Worm (Caenorhabditis elegans): ENCODE measurements around the gene str-141.
A peak's percentile ranks its signal among the peaks of the same experiment; 100 is the strongest.

Gene str-141

DNA sequence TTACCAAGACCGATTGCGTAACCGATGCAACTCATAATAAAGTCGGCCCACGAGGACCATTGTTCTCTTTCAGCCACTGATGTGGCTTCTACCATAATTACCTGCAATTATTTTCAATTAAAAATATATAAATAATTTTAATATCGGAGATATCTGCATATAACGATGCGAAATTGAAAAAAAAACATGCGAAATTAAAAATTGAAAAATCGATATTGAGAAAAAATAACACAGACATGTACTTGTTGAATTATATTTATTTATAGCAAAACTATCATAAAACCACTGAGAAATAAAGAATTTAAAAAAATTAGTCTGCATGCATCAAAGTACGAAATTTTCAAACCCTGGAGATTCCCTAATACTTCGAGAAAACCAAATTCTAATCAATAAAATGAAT is 15.3 kb downstream of the str-141 start, which contains the start of gene snf-11:
Gene snf-11 (minus strand): TSS at position 101 of the 400 bp plus-strand sequence.
- no peak for TF ChIP-seq ceh-82 (tag; optimal IDR thresholded peaks at IDR 0.05)
- TF ChIP-seq ceh-16 (tag; optimal IDR thresholded peaks at IDR 0.05) = no peak
- no peak for TF ChIP-seq ztf-11 (tag; optimal IDR thresholded peaks at IDR 0.05)
- no peak for TF ChIP-seq zag-1 (tag; optimal IDR thresholded peaks at IDR 0.05)
- no peak for TF ChIP-seq nhr-129 (tag; optimal IDR thresholded peaks at IDR 0.05)
- no peak for TF ChIP-seq egl-27 (tag; optimal IDR thresholded peaks at IDR 0.05)
- TF ChIP-seq ama-1 (optimal IDR thresholded peaks at IDR 0.05) = no peak
- no peak for TF ChIP-seq snpc-4 (tag; optimal IDR thresholded peaks at IDR 0.05)
- TF ChIP-seq nhr-11 (tag; optimal IDR thresholded peaks at IDR 0.05) = no peak
- no peak for TF ChIP-seq aly-2 (tag; optimal IDR thresholded peaks at IDR 0.05)
- TF ChIP-seq unc-55 (GFP tag; optimal IDR thresholded peaks at IDR 0.05) = no peak
- no peak for TF ChIP-seq nhr-23 (tag; optimal IDR thresholded peaks at IDR 0.05)
- TF ChIP-seq ztf-1 (GFP tag; conservative IDR thresholded peaks at IDR 0.05) = no peak
- no peak for TF ChIP-seq lin-11 (tag; optimal IDR thresholded peaks at IDR 0.05)
- TF ChIP-seq skn-1 (tag; optimal IDR thresholded peaks at IDR 0.05) = no peak

DNA sequence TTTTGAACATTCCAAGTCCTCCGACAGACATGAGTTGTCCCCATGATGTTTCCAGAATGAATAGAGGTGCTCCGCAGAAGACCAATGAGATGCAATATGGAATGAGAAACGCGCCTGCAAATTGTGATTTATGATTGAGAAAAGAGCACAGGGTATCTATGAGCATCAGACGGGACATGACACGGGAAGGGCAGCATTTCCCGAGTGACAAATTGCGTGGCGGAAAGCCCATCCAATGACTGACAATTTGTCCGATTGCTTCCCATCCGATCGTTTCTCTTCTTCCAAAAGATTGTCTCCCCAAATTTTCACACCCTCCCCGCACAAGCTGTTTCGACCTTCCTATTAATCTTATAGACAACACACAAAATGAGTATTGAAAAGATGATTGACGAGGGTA is 15.8 kb downstream of the str-141 start:
- TF ChIP-seq ceh-16 (tag; optimal IDR thresholded peaks at IDR 0.05) (no peak), mab-5 (tag; optimal IDR thresholded peaks at IDR 0.05) (peak; percentile 65), sma-9 (GFP tag; optimal IDR thresholded peaks at IDR 0.05) (peak; percentile 48), sma-9 (tag; optimal IDR thresholded peaks at IDR 0.05) (no peak), skn-1 (tag; optimal IDR thresholded peaks at IDR 0.05) (no peak), C34F6.9 (tag; optimal IDR thresholded peaks at IDR 0.05) (peak; percentile 1), nhr-23 (tag; optimal IDR thresholded peaks at IDR 0.05) (no peak), nhr-25 (tag; optimal IDR thresholded peaks at IDR 0.05) (no peak), ztf-4 (tag; optimal IDR thresholded peaks at IDR 0.05) (no peak), F13H6.1 (tag; optimal IDR thresholded peaks at IDR 0.05) (peak; percentile 55), R02D3.7 (tag; optimal IDR thresholded peaks at IDR 0.05) (no peak), ztf-11 (tag; optimal IDR thresholded peaks at IDR 0.05) (no peak)

DNA sequence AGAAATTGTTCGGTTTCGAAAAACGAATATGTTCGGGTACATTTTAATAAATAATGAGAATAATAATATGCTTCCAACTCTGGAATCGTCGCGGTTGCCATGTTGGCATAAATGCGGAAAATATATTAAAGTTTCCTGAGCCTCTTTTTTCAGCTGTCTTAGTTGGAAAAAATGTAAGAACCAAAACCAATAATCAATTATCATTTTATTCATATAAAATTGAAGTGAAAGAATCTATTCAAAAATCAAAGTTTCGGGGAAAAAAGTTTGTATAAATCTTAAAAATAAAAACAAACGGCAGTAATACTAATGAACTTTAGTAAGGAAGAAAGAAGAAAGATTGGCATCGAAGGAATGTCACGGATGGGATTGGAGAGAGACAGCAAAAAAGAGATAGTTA is 18.7 kb downstream of the str-141 start, which contains the start of gene srh-45:
Gene srh-45 (minus strand): TSS at position 101 of the 400 bp plus-strand sequence.
- no peak for TF ChIP-seq lsy-2 (tag; optimal IDR thresholded peaks at IDR 0.05)
- TF ChIP-seq blmp-1 (tag; optimal IDR thresholded peaks at IDR 0.05; ENCODE audit: insufficient read depth) = no peak
- no peak for TF ChIP-seq fos-1 (tag; optimal IDR thresholded peaks at IDR 0.05)
- no peak for TF ChIP-seq unc-62 (GFP tag; optimal IDR thresholded peaks at IDR 0.05)
- no peak for TF ChIP-seq R02D3.7 (tag; optimal IDR thresholded peaks at IDR 0.05)
- TF ChIP-seq skn-1 (tag; optimal IDR thresholded peaks at IDR 0.05) = no peak
- no peak for TF ChIP-seq ceh-16 (tag; optimal IDR thresholded peaks at IDR 0.05)
- TF ChIP-seq ZK546.5 (tag; optimal IDR thresholded peaks at IDR 0.05) = no peak
- no peak for TF ChIP-seq nhr-10 (tag; optimal IDR thresholded peaks at IDR 0.05)
- no peak for TF ChIP-seq mdl-1 (tag; optimal IDR thresholded peaks at IDR 0.05)
- no peak for TF ChIP-seq sma-9 (GFP tag; optimal IDR thresholded peaks at IDR 0.05)
- TF ChIP-seq sma-9 (tag; optimal IDR thresholded peaks at IDR 0.05) = no peak
- TF ChIP-seq mbf-1 (tag; optimal IDR thresholded peaks at IDR 0.05) = no peak
- TF ChIP-seq ama-1 (optimal IDR thresholded peaks at IDR 0.05) = no peak
- no peak for TF ChIP-seq alr-1 (tag; optimal IDR thresholded peaks at IDR 0.05)
- TF ChIP-seq sem-4 (tag; optimal IDR thresholded peaks at IDR 0.05) = no peak
- no peak for TF ChIP-seq crh-2 (tag; optimal IDR thresholded peaks at IDR 0.05)
- no peak for TF ChIP-seq snpc-4 (tag; optimal IDR thresholded peaks at IDR 0.05)
- TF ChIP-seq ceh-82 (tag; optimal IDR thresholded peaks at IDR 0.05) = no peak

DNA sequence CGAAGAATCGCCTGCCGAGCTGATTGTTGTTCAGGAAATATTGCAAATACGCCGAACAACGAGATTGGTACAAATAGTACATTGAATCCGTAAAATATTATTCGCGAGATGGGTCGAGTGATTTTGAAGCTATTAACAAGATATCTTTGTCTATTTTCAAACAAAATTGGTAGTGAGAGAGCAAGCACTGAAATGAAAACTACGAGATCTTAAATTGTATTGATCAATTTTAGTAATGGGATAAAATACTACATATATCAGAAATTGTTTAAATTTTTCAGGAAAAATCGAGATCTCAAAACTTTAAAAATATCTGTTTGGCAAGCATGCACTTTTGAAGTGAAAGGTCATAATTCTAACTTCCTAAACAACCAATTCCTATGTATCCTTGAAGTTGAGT is 19.4 kb downstream of the str-141 start:
- TF ChIP-seq peb-1 (tag; optimal IDR thresholded peaks at IDR 0.05) (no peak), alr-1 (tag; optimal IDR thresholded peaks at IDR 0.05) (no peak), ceh-16 (tag; optimal IDR thresholded peaks at IDR 0.05) (no peak), fos-1 (tag; optimal IDR thresholded peaks at IDR 0.05) (no peak)

DNA sequence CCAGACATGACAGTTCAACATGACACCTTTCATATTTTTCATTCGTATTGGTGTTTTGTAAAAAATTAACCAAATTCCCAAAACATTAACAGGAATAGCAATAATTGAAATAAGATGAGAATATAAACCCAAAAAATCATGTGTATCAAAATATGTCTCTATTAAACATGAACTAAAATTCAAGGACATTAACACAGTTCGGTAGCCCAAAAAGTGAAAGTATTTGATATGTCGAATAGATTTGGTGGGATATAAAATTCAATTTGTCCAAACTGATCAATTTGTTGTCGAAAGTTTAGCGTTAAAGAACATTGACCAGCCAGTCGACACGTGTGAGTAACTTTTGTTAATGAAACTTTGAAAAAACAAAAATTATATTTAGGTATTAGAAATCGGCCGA is 20.9 kb downstream of the str-141 start, which contains the start of gene srh-46:
Gene srh-46 (minus strand): TSS at position 189 of the 400 bp plus-strand sequence.
- TF ChIP-seq nhr-129 (tag; optimal IDR thresholded peaks at IDR 0.05) (no peak), blmp-1 (tag; optimal IDR thresholded peaks at IDR 0.05; ENCODE audit: insufficient read depth) (peak; percentile 67)

Data from whole organism, L2 larva.